Worm (Caenorhabditis elegans) whole organism, L1 larva: Measurements from ENCODE around the gene rhr-1.

ENCODE experiments used
- lin-13 ChIP-seq: fragments of 150-350 bp; optimal IDR thresholded peaks from 2 replicates; lab custom pipeline; 2014; ENCODE audit warnings: missing biosample characterization, missing genetic modification reagents, missing genetic modification characterization
- skn-1 ChIP-seq: fragments of 150-350 bp; optimal IDR thresholded peaks from 2 replicates; lab custom pipeline; 2014; ENCODE audit warnings: missing biosample characterization, missing genetic modification characterization
- ztf-11 ChIP-seq, 2 experiments: sonication (generic microtip); optimal IDR thresholded peaks; 2 replicates each; lab custom pipeline; 2016 to 2017; ENCODE audit warnings: missing genetic modification characterization in 2 of 2, missing biosample characterization in 1 of 2, missing compliant biosample characterization in 1 of 2

ce11 chrV:5477719-5478118, 49.8 kb downstream of the rhr-1 start:
- no peak for TF ChIP-seq ztf-11 (tag; optimal IDR thresholded peaks at IDR 0.05; lab: Kevin White, UChicago)
- TF ChIP-seq skn-1 (tag; lab: Kevin White, UChicago), result no peak
- no peak for TF ChIP-seq lin-13 (GFP tag; lab: Kevin White, UChicago)
